Fruit fly (Drosophila melanogaster): ENCODE measurements around the gene Rh7.

dm6 chr3L:12127294-12128029, 47.8 kb downstream of the Rh7 start, which contains the start of the genes Ir68b and CG34241:
- TF ChIP-seq CG8478 (optimal IDR thresholded peaks at IDR 0.05): no peak
- no peak for TF ChIP-seq psq (optimal IDR thresholded peaks at IDR 0.05)
- no peak for TF ChIP-seq usp (GFP tag; optimal IDR thresholded peaks at IDR 0.05)

All from whole organism.